Worm (Caenorhabditis elegans) whole organism, L4 larva: Measurements from ENCODE around the gene egl-10.

ENCODE experiments used
- duxl-1 ChIP-seq: sonication (generic microtip); optimal IDR thresholded peaks from 2 replicates; lab custom pipeline; 2016; ENCODE audit warnings: mild to moderate bottlenecking, missing genetic modification characterization, moderate library complexity, missing compliant biosample characterization; ENCODE audit not compliant: poor library complexity
- madf-5 ChIP-seq, 2 experiments: fragments of 200-800 bp; sonication (Bioruptor generic); IDR thresholded peaks; 2 replicates each; pipeline ENCODE4 v1.3.6; 2022; ENCODE audit warnings: missing compliant biosample characterization in 2 of 2, missing genetic modification characterization in 2 of 2
- nhr-10 ChIP-seq: fragments of 150-350 bp; optimal IDR thresholded peaks from 2 replicates; lab custom pipeline; 2014; ENCODE audit warnings: missing biosample characterization, missing genetic modification characterization
- nhr-76 ChIP-seq: fragments of 150-350 bp; optimal IDR thresholded peaks from 2 replicates; lab custom pipeline; 2014; ENCODE audit warnings: missing biosample characterization, missing genetic modification characterization
- pqm-1 ChIP-seq: sonication (generic microtip); optimal IDR thresholded peaks from 2 replicates; lab custom pipeline; 2017; ENCODE audit warnings: missing biosample characterization, missing genetic modification characterization
- unc-130 ChIP-seq: sonication (generic microtip); optimal IDR thresholded peaks from 2 replicates; lab custom pipeline; 2016; ENCODE audit warnings: missing genetic modification reagents, missing genetic modification characterization, missing compliant biosample characterization
- vab-7 ChIP-seq: fragments of 200-800 bp; sonication (Bioruptor generic); IDR thresholded peaks from 2 replicates; pipeline ENCODE4 v1.3.6; 2022; ENCODE audit warnings: missing genetic modification reagents, missing genetic modification characterization, missing compliant biosample characterization

ce11 chrV:12478111-12478510 lies 15.3 kb upstream of the egl-10 start, which contains the start of gene atn-1:
- TF ChIP-seq nhr-10 (tag; lab: Kevin White, UChicago) (no peak), nhr-76 (no peak), pqm-1 (no peak), madf-5 (GFP tag; IDR thresholded peaks at IDR 0.05; lab: Robert Waterston, UW) (no peak), duxl-1 (tag; lab: Kevin White, UChicago) (no peak), unc-130 (GFP tag; lab: Kevin White, UChicago) (no peak), vab-7 (no peak)
